Fruit fly (Drosophila melanogaster): ENCODE data around the gene Pi4KIIalpha.
A peak's percentile ranks its signal among the peaks of the same experiment; 100 is the strongest.

The Pi4KIIalpha gene

DNA sequence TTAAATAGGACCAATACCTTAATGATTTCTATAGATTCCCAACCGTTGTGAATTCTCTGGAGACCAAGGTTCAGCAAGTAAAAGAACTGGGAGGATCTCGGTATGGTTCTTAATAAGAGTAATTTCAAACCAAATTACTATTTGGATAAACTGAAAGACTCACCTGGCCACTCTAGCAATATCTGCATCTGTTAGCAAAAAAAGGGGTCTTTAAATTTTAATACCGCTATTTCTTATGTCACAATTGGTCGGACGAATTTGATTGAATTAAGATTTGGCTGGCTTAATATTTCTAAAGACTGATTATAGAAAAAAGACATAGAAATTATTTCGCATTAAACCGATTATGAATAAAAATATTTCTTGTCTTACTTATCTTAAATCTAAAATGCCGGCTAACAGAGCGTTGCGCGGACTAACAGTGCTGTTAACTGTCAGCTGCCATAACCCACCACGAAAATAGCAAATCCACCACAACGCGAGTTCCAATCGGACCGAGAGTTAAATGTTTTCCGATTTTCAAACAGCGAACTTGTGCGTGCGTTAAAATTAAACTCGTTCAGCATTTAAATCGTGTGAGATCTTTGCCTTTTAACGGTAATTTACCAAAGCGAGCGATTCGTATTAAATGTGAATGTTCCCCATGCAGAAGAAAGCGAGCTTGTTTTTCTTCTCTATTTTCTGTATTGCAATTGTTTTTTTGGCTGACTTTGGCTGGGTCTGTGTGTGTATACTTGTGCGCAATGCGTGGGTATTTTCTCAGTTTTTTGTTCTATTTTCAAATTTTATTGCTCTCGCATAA is 7.4 kb upstream of the Pi4KIIalpha start, which contains the start of gene CRMP:
Gene CRMP, plus strand, starts transcription at position 474 of the 802 bp plus-strand sequence.
- TF ChIP-seq Eip75B (GFP tag; optimal IDR thresholded peaks at IDR 0.05) = no peak
- peak; percentile 62 for TF ChIP-seq CG6276 (GFP tag; optimal IDR thresholded peaks at IDR 0.05)
- TF ChIP-seq fkh (GFP tag; optimal IDR thresholded peaks at IDR 0.05) = no peak
- no peak for TF ChIP-seq Smox (GFP tag; optimal IDR thresholded peaks at IDR 0.05)
- TF ChIP-seq CG15336 (GFP tag; IDR thresholded peaks at IDR 0.05) = peak; percentile 31; the same call in 1 of the 2 replicates
- no peak for TF ChIP-seq topi (GFP tag; optimal IDR thresholded peaks at IDR 0.05)
- TF ChIP-seq ss (GFP tag; optimal IDR thresholded peaks at IDR 0.05) = peak; percentile 13 to 50
- TF ChIP-seq CG1621 (tag; optimal IDR thresholded peaks at IDR 0.05) = peak; percentile 4
- no peak for TF ChIP-seq CG3032 (tag; optimal IDR thresholded peaks at IDR 0.05)
- TF ChIP-seq CG16779 (tag; optimal IDR thresholded peaks at IDR 0.05) = peak; percentile 0
- peak; percentile 17 for TF ChIP-seq dsx (GFP tag; optimal IDR thresholded peaks at IDR 0.05; ENCODE audit: poor library complexity, severe bottlenecking)
- TF ChIP-seq CG6854 (GFP tag; optimal IDR thresholded peaks at IDR 0.05) = peak; percentile 45
- peak; percentile 52 for TF ChIP-seq Eip78C (GFP tag)
- TF ChIP-seq CG9139 (GFP tag; optimal IDR thresholded peaks at IDR 0.05) = peak; percentile 33
- no peak for TF ChIP-seq CG32006 (GFP tag; optimal IDR thresholded peaks at IDR 0.05)
- TF ChIP-seq Ets96B (tag; optimal IDR thresholded peaks at IDR 0.05) = no peak
- TF ChIP-seq CG8119 (GFP tag; IDR thresholded peaks at IDR 0.05) = 0 out of 3 replicates have a peak, but pooled peaks have one; percentile 44
- TF ChIP-seq Met (GFP tag; optimal IDR thresholded peaks at IDR 0.05) = no peak
- TF ChIP-seq Sox102F (GFP tag; optimal IDR thresholded peaks at IDR 0.05) = no peak
- peak; percentile 48 for TF ChIP-seq CG6808 (GFP tag; optimal IDR thresholded peaks at IDR 0.05)
- no peak for TF ChIP-seq net (GFP tag; optimal IDR thresholded peaks at IDR 0.05)
- no peak for TF ChIP-seq vri (GFP tag; optimal IDR thresholded peaks at IDR 0.05)
- no peak for TF ChIP-seq Sox15 (GFP tag; optimal IDR thresholded peaks at IDR 0.05)

DNA sequence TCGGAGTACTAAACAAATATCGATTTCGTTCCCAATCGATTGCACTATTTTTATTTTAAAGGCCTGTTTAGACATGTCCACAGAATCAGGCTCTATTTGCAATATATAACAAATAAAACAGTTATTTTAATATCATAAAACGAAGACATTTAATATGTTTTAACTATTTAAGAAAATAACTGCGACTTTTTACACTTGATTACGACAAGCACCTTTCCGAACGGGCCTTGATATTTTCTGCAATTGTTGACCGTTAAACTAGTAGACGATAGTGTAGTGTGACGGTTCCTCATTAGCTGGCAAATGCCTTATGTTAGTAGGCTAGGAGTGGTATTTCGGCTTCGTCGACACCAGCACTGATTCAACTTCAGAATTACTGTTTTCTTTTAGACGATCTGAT is 5.1 kb upstream of the Pi4KIIalpha start, which contains the start of the genes CG2931 and Rheb:
Gene CG2931, minus strand, starts transcription at position 26 of the 400 bp plus-strand sequence.
Gene Rheb, plus strand, starts transcription at position 332 of the 400 bp plus-strand sequence.
- TF ChIP-seq eg (GFP tag; IDR thresholded peaks at IDR 0.05) (peak; percentile 74), OdsH (GFP tag; optimal IDR thresholded peaks at IDR 0.05) (no peak), Hr39 (GFP tag; optimal IDR thresholded peaks at IDR 0.05) (peak; percentile 63), dsx (GFP tag; optimal IDR thresholded peaks at IDR 0.05; ENCODE audit: poor library complexity, severe bottlenecking) (no peak), Lpt (GFP tag; optimal IDR thresholded peaks at IDR 0.05) (no peak), CG8319 (GFP tag; optimal IDR thresholded peaks at IDR 0.05) (no peak), CG7368 (GFP tag; optimal IDR thresholded peaks at IDR 0.05) (peak; percentile 11), CG34406 (GFP tag; optimal IDR thresholded peaks at IDR 0.05) (peak; percentile 36), CG11902 (GFP tag; optimal IDR thresholded peaks at IDR 0.05) (peak; percentile 27), CG6854 (GFP tag; optimal IDR thresholded peaks at IDR 0.05) (no peak), topi (GFP tag; optimal IDR thresholded peaks at IDR 0.05) (peak; percentile 51), ss (GFP tag; optimal IDR thresholded peaks at IDR 0.05) (peak in 1 of 2 experiments; percentile 18), CG6792 (GFP tag; optimal IDR thresholded peaks at IDR 0.05) (peak; percentile 10), CG16779 (tag; optimal IDR thresholded peaks at IDR 0.05) (no peak), Hr4 (GFP tag; optimal IDR thresholded peaks at IDR 0.05) (peak; percentile 70), CG4318 (GFP tag; optimal IDR thresholded peaks at IDR 0.05) (no peak), esn (GFP tag; optimal IDR thresholded peaks at IDR 0.05) (peak; percentile 65), CG8632 (GFP tag; optimal IDR thresholded peaks at IDR 0.05) (no peak), cyc (GFP tag; optimal IDR thresholded peaks at IDR 0.05) (peak; percentile 33), CG9139 (GFP tag; optimal IDR thresholded peaks at IDR 0.05) (no peak), CG10669 (GFP tag; optimal IDR thresholded peaks at IDR 0.05) (no peak), svp (GFP tag) (peak; percentile 82), dac (GFP tag; optimal IDR thresholded peaks at IDR 0.05) (peak; percentile 32), CG32006 (GFP tag; optimal IDR thresholded peaks at IDR 0.05) (peak; percentile 44), acj6 (GFP tag; optimal IDR thresholded peaks at IDR 0.05) (peak; percentile 53), Eip75B (GFP tag; optimal IDR thresholded peaks at IDR 0.05) (peak; percentile 61), Ets96B (tag; optimal IDR thresholded peaks at IDR 0.05) (peak; percentile 48), Sox14 (GFP tag; optimal IDR thresholded peaks at IDR 0.05) (peak; percentile 62), CG1621 (tag; optimal IDR thresholded peaks at IDR 0.05) (peak; percentile 23), pdm3 (GFP tag; optimal IDR thresholded peaks at IDR 0.05) (peak; percentile 63), Gug (GFP tag; IDR thresholded peaks at IDR 0.05) (peak; percentile 46), Smox (GFP tag; optimal IDR thresholded peaks at IDR 0.05) (no peak), Sox102F (GFP tag; optimal IDR thresholded peaks at IDR 0.05) (no peak), CG31627 (GFP tag; optimal IDR thresholded peaks at IDR 0.05) (peak; percentile 65), Hr38 (GFP tag; optimal IDR thresholded peaks at IDR 0.05) (no peak), lz (GFP tag; optimal IDR thresholded peaks at IDR 0.05) (peak; percentile 67)

Data from whole organism, prepupa.